Worm (Caenorhabditis elegans): ENCODE data around the gene ZC239.21.

ZC239.21 gene

DNA sequence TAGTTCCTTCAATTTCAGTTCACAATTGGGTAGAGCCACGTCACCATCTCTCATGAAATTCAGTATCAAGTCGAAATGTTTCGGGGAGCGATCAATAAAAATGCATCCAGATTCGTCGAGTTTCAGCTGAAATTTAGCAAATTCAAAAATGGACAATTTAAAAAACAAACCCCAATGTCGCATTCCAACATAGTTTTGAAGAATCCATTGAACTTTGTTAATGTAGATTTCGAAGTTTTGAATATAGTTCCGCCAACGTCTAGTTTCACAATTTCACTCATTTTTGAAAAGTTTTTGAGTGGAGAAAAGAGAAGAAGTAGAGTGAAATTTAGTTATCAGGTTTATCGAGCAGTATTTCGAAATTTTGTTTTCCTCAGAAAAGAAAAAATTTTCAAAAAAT, 15.0 kb downstream of the ZC239.21 start, which contains the start of gene ZC239.14:
TSS of gene ZC239.14 (minus strand) at position 305 of the 400 bp plus-strand sequence.
- TF ChIP-seq nhr-129 (tag; optimal IDR thresholded peaks at IDR 0.05): no peak

ce11 chrII:3222686-3223085, 15.9 kb downstream of the ZC239.21 start, which contains the start of gene ZC239.13:
TSS of gene ZC239.13 (minus strand) at chrII:3222839.
- TF ChIP-seq fos-1 (tag; optimal IDR thresholded peaks at IDR 0.05): peak; percentile 5
- no peak for TF ChIP-seq crh-2 (tag; optimal IDR thresholded peaks at IDR 0.05)

ce11 chrII:3224631-3225030, 17.9 kb downstream of the ZC239.21 start, which contains the start of gene ZC239.15:
TSS of gene ZC239.15 (minus strand) at chrII:3224731.
- no peak for TF ChIP-seq nhr-11 (tag; optimal IDR thresholded peaks at IDR 0.05)
- TF ChIP-seq ztf-1 (GFP tag; conservative IDR thresholded peaks at IDR 0.05): no peak
- TF ChIP-seq nhr-23 (tag; optimal IDR thresholded peaks at IDR 0.05): no peak
- no peak for TF ChIP-seq elt-3 (tag; optimal IDR thresholded peaks at IDR 0.05)
- TF ChIP-seq nhr-129 (tag; optimal IDR thresholded peaks at IDR 0.05): no peak
- no peak for TF ChIP-seq gmeb-1 (tag; optimal IDR thresholded peaks at IDR 0.05)
- no peak for TF ChIP-seq skn-1 (tag; optimal IDR thresholded peaks at IDR 0.05)
- TF ChIP-seq egl-27 (tag; optimal IDR thresholded peaks at IDR 0.05): no peak
- TF ChIP-seq dmd-4 (tag; optimal IDR thresholded peaks at IDR 0.05): no peak
- no peak for TF ChIP-seq unc-55 (GFP tag; optimal IDR thresholded peaks at IDR 0.05)
- TF ChIP-seq mdl-1 (tag; optimal IDR thresholded peaks at IDR 0.05): no peak
- TF ChIP-seq zag-1 (tag; optimal IDR thresholded peaks at IDR 0.05): no peak
- no peak for TF ChIP-seq sem-4 (tag; optimal IDR thresholded peaks at IDR 0.05)
- TF ChIP-seq lin-11 (tag; optimal IDR thresholded peaks at IDR 0.05): no peak
- TF ChIP-seq nhr-10 (tag; optimal IDR thresholded peaks at IDR 0.05): no peak
- TF ChIP-seq ztf-4 (tag; optimal IDR thresholded peaks at IDR 0.05): no peak

DNA sequence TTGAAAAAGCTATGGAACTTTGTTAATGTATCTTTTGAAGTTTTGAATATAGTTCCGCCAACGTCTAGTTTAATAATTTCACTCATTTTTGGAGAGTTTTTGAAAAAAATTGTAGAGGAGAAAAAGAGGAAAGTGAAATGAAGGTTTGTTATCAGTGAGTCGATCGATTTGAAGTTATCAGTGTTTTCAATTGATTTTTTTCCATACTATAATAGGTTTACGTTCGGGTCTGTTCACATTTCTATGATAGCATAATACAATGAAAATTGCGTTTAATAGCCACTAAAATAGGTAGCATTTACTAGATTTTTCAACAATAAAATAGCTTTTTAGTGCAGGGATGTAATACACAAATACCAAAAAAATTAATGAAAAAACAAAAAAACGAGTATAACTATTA, 18.5 kb downstream of the ZC239.21 start, which contains the start of gene ZC239.16:
TSS of gene ZC239.16 (minus strand) at position 120 of the 400 bp plus-strand sequence.
- TF ChIP-seq fos-1 (tag; optimal IDR thresholded peaks at IDR 0.05) (peak; percentile 63), ztf-11 (tag; optimal IDR thresholded peaks at IDR 0.05) (no peak)

DNA sequence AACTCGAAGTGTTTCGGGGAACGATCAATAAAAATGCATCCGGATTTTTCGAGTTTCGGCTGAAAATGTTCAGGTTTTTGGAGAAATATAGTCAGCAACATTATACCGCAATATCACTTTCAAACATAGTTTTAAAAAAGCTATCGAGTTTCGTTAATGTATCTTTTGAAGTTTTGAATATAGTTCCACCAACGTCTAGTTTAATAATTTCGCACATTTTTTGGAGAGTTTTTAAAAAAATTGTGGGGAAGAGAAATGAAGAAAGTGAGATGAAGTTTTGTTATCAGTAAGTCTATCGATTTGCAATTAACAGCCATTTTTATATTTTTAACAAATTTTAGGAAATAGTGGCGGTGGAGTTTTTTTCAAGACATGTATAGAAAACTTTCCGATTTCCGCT, 19.0 kb downstream of the ZC239.21 start, which contains the start of gene ZC239.17:
TSS of gene ZC239.17 (minus strand) at position 101 of the 400 bp plus-strand sequence.
- TF ChIP-seq egl-27 (tag; optimal IDR thresholded peaks at IDR 0.05) (no peak), gmeb-1 (tag; optimal IDR thresholded peaks at IDR 0.05) (no peak)

- TF ChIP-seq elt-1 (tag; optimal IDR thresholded peaks at IDR 0.05) (no peak), skn-1 (tag; optimal IDR thresholded peaks at IDR 0.05) (no peak), nhr-21 (tag; optimal IDR thresholded peaks at IDR 0.05) (no peak), lsy-2 (tag; optimal IDR thresholded peaks at IDR 0.05) (no peak), nhr-77 (tag; optimal IDR thresholded peaks at IDR 0.05) (no peak), nhr-11 (tag; optimal IDR thresholded peaks at IDR 0.05) (no peak)
Observed at ce11 chrII:3230422-3230821, 23.7 kb downstream of the ZC239.21 start, which contains the start of gene srh-297. TSS of gene srh-297 (minus strand) at chrII:3230522.

DNA sequence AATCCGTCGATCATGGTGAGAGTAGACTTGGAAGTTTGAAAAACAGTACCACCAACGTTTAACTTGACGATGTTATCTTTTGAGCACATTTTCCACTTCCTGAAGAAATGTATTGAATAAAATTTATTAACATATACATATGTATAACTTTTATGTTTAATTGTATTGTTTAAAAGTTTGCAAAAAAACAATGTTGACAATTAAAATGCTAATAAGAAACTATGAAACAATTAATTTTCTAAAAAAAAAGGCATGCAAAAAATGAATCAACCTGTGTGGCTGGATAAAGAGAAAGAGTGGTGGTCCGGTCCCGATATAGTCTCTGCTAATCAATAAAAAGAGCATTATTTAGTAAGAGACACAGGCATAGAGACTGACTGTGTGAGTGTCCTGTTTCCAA, 28.0 kb downstream of the ZC239.21 start, which contains the start of gene C17F4.8:
TSS of gene C17F4.8 (minus strand) at position 101 of the 400 bp plus-strand sequence.
- TF ChIP-seq nhr-6 (tag; optimal IDR thresholded peaks at IDR 0.05): no peak
- TF ChIP-seq lsy-2 (tag; optimal IDR thresholded peaks at IDR 0.05): no peak
- no peak for TF ChIP-seq nhr-77 (tag; optimal IDR thresholded peaks at IDR 0.05)
- TF ChIP-seq alr-1 (tag; optimal IDR thresholded peaks at IDR 0.05): no peak
- no peak for TF ChIP-seq peb-1 (tag; optimal IDR thresholded peaks at IDR 0.05)
- TF ChIP-seq lin-39 (tag; optimal IDR thresholded peaks at IDR 0.05): no peak
- no peak for TF ChIP-seq dmd-4 (tag; optimal IDR thresholded peaks at IDR 0.05)
- no peak for TF ChIP-seq nhr-11 (tag; optimal IDR thresholded peaks at IDR 0.05)
- TF ChIP-seq elt-1 (tag; optimal IDR thresholded peaks at IDR 0.05): no peak
- TF ChIP-seq mab-5 (tag; optimal IDR thresholded peaks at IDR 0.05): no peak
- TF ChIP-seq nhr-129 (tag; optimal IDR thresholded peaks at IDR 0.05): no peak
- TF ChIP-seq sma-3 (GFP tag; optimal IDR thresholded peaks at IDR 0.05): no peak
- TF ChIP-seq nhr-237 (tag; optimal IDR thresholded peaks at IDR 0.05): no peak
- no peak for TF ChIP-seq aly-2 (tag; optimal IDR thresholded peaks at IDR 0.05)
- TF ChIP-seq elt-3 (tag; optimal IDR thresholded peaks at IDR 0.05): no peak
- TF ChIP-seq ztf-11 (tag; optimal IDR thresholded peaks at IDR 0.05): no peak
- no peak for TF ChIP-seq sem-4 (tag; optimal IDR thresholded peaks at IDR 0.05)
- no peak for TF ChIP-seq lin-13 (GFP tag; optimal IDR thresholded peaks at IDR 0.05)
- TF ChIP-seq skn-1 (tag; optimal IDR thresholded peaks at IDR 0.05): no peak
